Worm (Caenorhabditis elegans) whole organism, L1 larva: ENCODE results near the gene C03G5.14.

Experiments
- C04F5.9 ChIP-seq: sonication (generic microtip); optimal IDR thresholded peaks from 2 replicates; lab custom pipeline; 2016; ENCODE audit warnings: missing genetic modification characterization, missing compliant biosample characterization
- C16A3.4 ChIP-seq: fragments of 150-350 bp; optimal IDR thresholded peaks from 2 replicates; lab custom pipeline; 2014; ENCODE audit warnings: missing biosample characterization, missing genetic modification characterization
- Y116A8C.19 ChIP-seq: sonication (generic microtip); optimal IDR thresholded peaks from 2 replicates; lab custom pipeline; 2016; ENCODE audit warnings: missing compliant biosample characterization, missing genetic modification characterization, borderline replicate concordance
- blmp-1 ChIP-seq: fragments of 150-350 bp; optimal IDR thresholded peaks from 2 replicates; lab custom pipeline; 2014; ENCODE audit warnings: missing biosample characterization, missing genetic modification characterization
- ceh-8 ChIP-seq: fragments of 200-800 bp; sonication (Bioruptor generic); optimal IDR thresholded peaks from 2 replicates; lab custom pipeline; 2018; ENCODE audit warnings: mild to moderate bottlenecking, missing genetic modification characterization, moderate library complexity, missing compliant biosample characterization
- ceh-90 ChIP-seq: sonication (generic microtip); optimal IDR thresholded peaks from 2 replicates; lab custom pipeline; 2016; ENCODE audit warnings: missing genetic modification characterization, missing compliant biosample characterization
- dsc-1 ChIP-seq: sonication (generic microtip); optimal IDR thresholded peaks from 2 replicates; lab custom pipeline; 2016; ENCODE audit warnings: mild to moderate bottlenecking, missing genetic modification characterization, missing compliant biosample characterization
- efl-1 ChIP-seq, 4 experiments: fragments of 150-350 bp; optimal IDR thresholded peaks in 3 of 4; peaks in 1 of 4; 1 replicate in 1 of 4; 2 replicates in 3 of 4; lab custom pipeline; 2014; ENCODE audit warnings: missing biosample characterization in 2 of 4, missing genetic modification characterization in 2 of 4, missing genetic modification reagents in 2 of 4
- egl-13 ChIP-seq: sonication (generic microtip); optimal IDR thresholded peaks from 2 replicates; lab custom pipeline; 2016; ENCODE audit warnings: missing genotype, missing genetic modification reagents, missing genetic modification characterization, missing compliant biosample characterization
- elt-2 ChIP-seq: sonication (generic microtip); optimal IDR thresholded peaks from 2 replicates; lab custom pipeline; 2016; ENCODE audit warnings: missing genetic modification characterization, mild to moderate bottlenecking, inconsistent platforms, missing compliant biosample characterization, missing genetic modification reagents
- fkh-10 ChIP-seq: sonication (generic microtip); optimal IDR thresholded peaks from 2 replicates; lab custom pipeline; 2017; ENCODE audit warnings: missing biosample characterization, missing genetic modification reagents, missing genetic modification characterization
- hlh-17 ChIP-seq: fragments of 200-800 bp; sonication (Bioruptor generic); optimal IDR thresholded peaks from 2 replicates; lab custom pipeline; 2018; ENCODE audit warnings: missing genetic modification characterization, mild to moderate bottlenecking, missing compliant biosample characterization, moderate library complexity, borderline replicate concordance
- hlh-4 ChIP-seq: sonication (generic microtip); optimal IDR thresholded peaks from 2 replicates; lab custom pipeline; 2016; ENCODE audit warnings: mild to moderate bottlenecking, missing genetic modification characterization, missing compliant biosample characterization
- irx-1 ChIP-seq: sonication (generic microtip); optimal IDR thresholded peaks from 2 replicates; lab custom pipeline; 2016; ENCODE audit warnings: missing genetic modification characterization, missing compliant biosample characterization
- jun-1 ChIP-seq: fragments of 150-350 bp; optimal IDR thresholded peaks from 2 replicates; lab custom pipeline; 2014; ENCODE audit warnings: missing biosample characterization, missing genetic modification reagents, missing genetic modification characterization
- lin-14 ChIP-seq: fragments of 200-800 bp; sonication (Bioruptor generic); optimal IDR thresholded peaks from 2 replicates; lab custom pipeline; 2018; ENCODE audit warnings: mild to moderate bottlenecking, missing genetic modification characterization, moderate library complexity, missing compliant biosample characterization
- lsy-2 ChIP-seq, 2 experiments: fragments of 150-350 bp; optimal IDR thresholded peaks; 2 replicates each; lab custom pipeline; 2014; ENCODE audit warnings: missing biosample characterization in 2 of 2, missing genetic modification characterization in 2 of 2
- mab-9 ChIP-seq: fragments of 200-800 bp; sonication (Bioruptor generic); IDR thresholded peaks from 2 replicates; pipeline ENCODE4 v1.3.6; 2022; ENCODE audit warnings: missing genetic modification reagents, missing genetic modification characterization, missing compliant biosample characterization
- nhr-19 ChIP-seq: fragments of 200-800 bp; sonication (Bioruptor generic); conservative IDR thresholded peaks from 2 replicates; pipeline ENCODE4 v1.3.6; 2022; ENCODE audit warnings: missing genetic modification characterization, missing compliant biosample characterization
- nhr-20 ChIP-seq: sonication (generic microtip); optimal IDR thresholded peaks from 2 replicates; lab custom pipeline; 2016; ENCODE audit warnings: mild to moderate bottlenecking, missing genetic modification characterization, missing compliant biosample characterization
- nhr-71 ChIP-seq: sonication (generic microtip); optimal IDR thresholded peaks from 2 replicates; lab custom pipeline; 2016; ENCODE audit warnings: mild to moderate bottlenecking, missing genetic modification characterization, moderate library complexity, missing compliant biosample characterization
- nhr-76 ChIP-seq: sonication (generic microtip); optimal IDR thresholded peaks from 2 replicates; lab custom pipeline; 2017; ENCODE audit warnings: missing biosample characterization, missing genetic modification characterization
- nhr-85 ChIP-seq: sonication (generic microtip); peaks from one replicate; lab custom pipeline; 2016; ENCODE audit warnings: missing genetic modification characterization, inconsistent platforms, missing compliant biosample characterization
- nhr-90 ChIP-seq: sonication (generic microtip); optimal IDR thresholded peaks from 2 replicates; lab custom pipeline; 2016; ENCODE audit warnings: mild to moderate bottlenecking, missing genetic modification characterization, missing compliant biosample characterization; ENCODE audit not compliant: poor library complexity
- pag-3 ChIP-seq: sonication (generic microtip); optimal IDR thresholded peaks from 2 replicates; lab custom pipeline; 2017; ENCODE audit warnings: missing genetic modification characterization, mild to moderate bottlenecking, missing compliant biosample characterization, antibody characterized with exemption, borderline replicate concordance; ENCODE audit not compliant: insufficient read depth
- rnt-1 ChIP-seq: sonication (generic microtip); optimal IDR thresholded peaks from 2 replicates; lab custom pipeline; 2016; ENCODE audit warnings: mild to moderate bottlenecking, missing genetic modification characterization, moderate library complexity, missing compliant biosample characterization
- skn-1 ChIP-seq: fragments of 150-350 bp; optimal IDR thresholded peaks from 2 replicates; lab custom pipeline; 2014; ENCODE audit warnings: missing biosample characterization, missing genetic modification characterization
- snu-23 ChIP-seq: sonication (generic microtip); optimal IDR thresholded peaks from 2 replicates; lab custom pipeline; 2016; ENCODE audit warnings: missing genetic modification characterization, missing compliant biosample characterization
- sox-4 ChIP-seq: sonication (generic microtip); optimal IDR thresholded peaks from 2 replicates; lab custom pipeline; 2016; ENCODE audit warnings: missing genetic modification characterization, missing compliant biosample characterization
- swsn-7 ChIP-seq: sonication (generic microtip); optimal IDR thresholded peaks from 2 replicates; lab custom pipeline; 2016; ENCODE audit warnings: missing genetic modification characterization, missing compliant biosample characterization
- tbx-2 ChIP-seq: sonication (generic microtip); optimal IDR thresholded peaks from 2 replicates; lab custom pipeline; 2016; ENCODE audit warnings: missing genetic modification characterization, missing compliant biosample characterization
- unc-62 ChIP-seq: fragments of 150-350 bp; optimal IDR thresholded peaks from 2 replicates; lab custom pipeline; 2014; ENCODE audit warnings: missing biosample characterization, missing genetic modification reagents, missing genetic modification characterization

C03G5.14 gene

ce11 chrX:8481716-8482115, 40.0 kb upstream of the C03G5.14 start (continued):
- TF ChIP-seq swsn-7 (tag; lab: Kevin White, UChicago) = peak; percentile 17
- TF ChIP-seq skn-1 (tag; lab: Kevin White, UChicago) = peak; percentile 13
- TF ChIP-seq nhr-19 (GFP tag; lab: Robert Waterston, UW) = peak; percentile 24; the same call in 1 of the 2 replicates

DNA sequence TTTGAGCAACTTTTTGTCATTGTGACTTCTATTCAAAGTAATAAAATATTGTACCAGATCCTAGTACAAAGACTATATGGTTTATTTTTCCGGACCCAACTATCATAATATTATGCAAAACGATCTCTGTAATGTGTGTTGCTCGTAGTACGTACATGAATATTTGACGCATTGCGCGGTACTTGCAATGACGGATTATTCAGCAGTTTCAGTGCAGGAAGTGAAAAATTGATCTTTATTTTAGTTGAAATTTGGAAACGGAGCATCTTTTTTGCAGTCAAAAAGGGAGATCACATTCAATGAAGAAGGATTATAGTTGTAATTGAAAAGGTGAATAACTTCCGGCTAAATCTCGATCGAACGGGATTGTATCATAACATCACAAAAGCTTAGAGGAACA, 37.8 kb upstream of the C03G5.14 start:
- TF ChIP-seq nhr-71 (tag; lab: Kevin White, UChicago) = no peak

DNA sequence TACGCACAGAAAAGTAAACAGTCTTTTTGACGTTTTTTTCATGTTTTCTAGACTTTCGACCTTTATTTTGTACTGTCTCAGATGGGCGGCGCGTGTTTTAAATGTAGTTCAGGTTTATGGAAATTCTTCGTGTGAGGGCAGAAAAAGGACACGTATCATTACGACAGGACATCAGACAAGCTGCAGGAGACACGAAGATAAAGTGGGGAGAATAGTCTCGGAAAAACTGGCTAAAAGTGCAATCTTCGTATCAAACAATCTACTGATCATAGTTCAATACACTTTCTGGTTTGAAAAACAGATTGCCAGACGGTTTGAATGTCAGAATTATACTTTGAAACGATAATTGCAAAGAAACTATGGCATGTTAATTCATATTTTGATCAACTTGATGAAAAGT, 36.3 kb upstream of the C03G5.14 start:
- TF ChIP-seq ceh-8 (GFP tag; lab: Kevin White, UChicago) (no peak), elt-2 (tag; lab: Kevin White, UChicago) (no peak), hlh-4 (tag; lab: Kevin White, UChicago) (no peak), blmp-1 (tag; lab: Kevin White, UChicago) (no peak), tbx-2 (tag; lab: Kevin White, UChicago) (no peak), nhr-76 (tag; lab: Kevin White, UChicago) (no peak), swsn-7 (tag; lab: Kevin White, UChicago) (no peak), sox-4 (tag; lab: Kevin White, UChicago) (no peak), unc-62 (GFP tag; lab: Kevin White, UChicago) (no peak), snu-23 (GFP tag; lab: Kevin White, UChicago) (no peak), dsc-1 (no peak), C04F5.9 (tag; lab: Kevin White, UChicago) (no peak), nhr-90 (tag; lab: Kevin White, UChicago) (no peak)
- TF ChIP-seq, all 84 proteins: peak for 0

ce11 chrX:8489415-8489814, 32.3 kb upstream of the C03G5.14 start:
- TF ChIP-seq lsy-2 (tag; optimal IDR thresholded peaks at IDR 0.05; lab: Kevin White, UChicago) = no peak
- TF ChIP-seq nhr-85 (tag; lab: Kevin White, UChicago) = peak; percentile 51
- no peak for TF ChIP-seq rnt-1 (tag; lab: Kevin White, UChicago)
- no peak for TF ChIP-seq efl-1 (optimal IDR thresholded peaks at IDR 0.05; lab: Kevin White, UChicago)
- peak in 1 of 2 experiments; percentile 40 for TF ChIP-seq efl-1 (GFP tag; optimal IDR thresholded peaks at IDR 0.05 in 1 of 2; lab: Kevin White, UChicago)

DNA sequence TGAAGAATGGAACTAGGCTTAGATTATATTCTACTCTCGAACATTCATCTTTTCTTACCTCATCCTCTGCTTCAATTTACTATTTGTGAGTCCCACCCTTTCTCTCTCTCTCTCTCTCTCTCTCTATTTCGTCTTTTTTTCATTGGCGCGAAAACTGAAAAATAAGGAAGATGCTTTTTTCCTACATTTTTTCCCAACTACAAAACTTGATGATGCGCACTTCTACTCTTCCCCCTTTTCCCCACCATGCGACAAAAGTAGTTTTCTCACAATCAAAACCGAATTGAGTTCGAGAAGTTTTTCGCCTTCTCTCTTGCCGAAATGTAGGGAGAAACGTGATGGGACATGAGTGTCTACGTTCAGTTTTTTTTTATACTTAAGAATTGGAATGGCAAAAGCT, 31.8 kb upstream of the C03G5.14 start:
- TF ChIP-seq fkh-10 (GFP tag; lab: Kevin White, UChicago) (peak; percentile 45), skn-1 (tag; lab: Kevin White, UChicago) (no peak), nhr-71 (tag; lab: Kevin White, UChicago) (no peak), egl-13 (tag; lab: Kevin White, UChicago) (no peak), Y116A8C.19 (tag; lab: Kevin White, UChicago) (no peak), mab-9 (GFP tag; lab: Robert Waterston, UW) (no peak), lin-14 (peak; percentile 51), irx-1 (tag; lab: Kevin White, UChicago) (no peak), C16A3.4 (tag; lab: Kevin White, UChicago) (no peak), jun-1 (tag; lab: Kevin White, UChicago) (no peak), nhr-20 (tag; lab: Kevin White, UChicago) (no peak), ceh-90 (no peak), ceh-8 (GFP tag; lab: Kevin White, UChicago) (no peak), hlh-17 (GFP tag; lab: Kevin White, UChicago) (no peak), pag-3 (tag; lab: Kevin White, UChicago) (no peak)
